Worm (Caenorhabditis elegans) whole organism, early embryonic: Measurements from ENCODE around the gene F55F1.2.

Experiments
- B0310.2 ChIP-seq: sonication (generic microtip); optimal IDR thresholded peaks from 2 replicates; lab custom pipeline; 2016; ENCODE audit warnings: mild to moderate bottlenecking, missing genetic modification characterization, missing compliant biosample characterization
- F13C5.2 ChIP-seq: sonication (generic microtip); optimal IDR thresholded peaks from 2 replicates; lab custom pipeline; 2017; ENCODE audit warnings: mild to moderate bottlenecking, missing genetic modification characterization, inconsistent platforms, missing compliant biosample characterization
- aly-1 ChIP-seq: sonication (generic microtip); optimal IDR thresholded peaks from 2 replicates; lab custom pipeline; 2016; ENCODE audit warnings: missing genetic modification characterization, missing compliant biosample characterization
- ama-1 ChIP-seq: fragments of 150-350 bp; optimal IDR thresholded peaks from 2 replicates; lab custom pipeline; 2014
- ceh-13 ChIP-seq: fragments of 200-800 bp; sonication (Bioruptor generic); optimal IDR thresholded peaks from 2 replicates; lab custom pipeline; 2018; ENCODE audit warnings: mild to moderate bottlenecking, missing genetic modification characterization, missing compliant biosample characterization
- ceh-36 ChIP-seq: sonication (generic microtip); optimal IDR thresholded peaks from 2 replicates; lab custom pipeline; 2016; ENCODE audit warnings: missing genetic modification characterization, inconsistent platforms, missing compliant biosample characterization
- ets-7 ChIP-seq: sonication (generic microtip); optimal IDR thresholded peaks from 2 replicates; lab custom pipeline; 2016; ENCODE audit warnings: missing genotype, missing genetic modification characterization, missing compliant biosample characterization
- flt-1 ChIP-seq: fragments of 200-800 bp; sonication (Bioruptor generic); IDR thresholded peaks from 2 replicates; pipeline ENCODE4 v1.3.6; 2022; ENCODE audit warnings: missing genetic modification characterization, missing compliant biosample characterization
- hmbx-1 ChIP-seq: sonication (generic microtip); optimal IDR thresholded peaks from 2 replicates; lab custom pipeline; 2016; ENCODE audit warnings: mild to moderate bottlenecking, missing genetic modification characterization, missing compliant biosample characterization
- hmg-4 ChIP-seq: fragments of 200-800 bp; sonication (Bioruptor generic); optimal IDR thresholded peaks from 2 replicates; lab custom pipeline; 2018; ENCODE audit warnings: mild to moderate bottlenecking, missing genetic modification characterization, missing compliant biosample characterization
- hnd-1 ChIP-seq: sonication (generic microtip); optimal IDR thresholded peaks from 2 replicates; lab custom pipeline; 2016; ENCODE audit warnings: missing genetic modification characterization, missing compliant biosample characterization
- pes-1 ChIP-seq: fragments of 200-800 bp; sonication (Bioruptor generic); IDR thresholded peaks from 2 replicates; pipeline ENCODE4 v1.3.6; 2022; ENCODE audit warnings: missing genetic modification reagents, missing genetic modification characterization, missing compliant biosample characterization
- scrt-1 ChIP-seq: fragments of 200-800 bp; sonication (Bioruptor generic); IDR thresholded peaks from 2 replicates; pipeline ENCODE4 v1.3.6; 2022; ENCODE audit warnings: missing genetic modification characterization, missing compliant biosample characterization
- sea-1 ChIP-seq: fragments of 200-800 bp; sonication (Bioruptor generic); conservative IDR thresholded peaks from 2 replicates; pipeline ENCODE4 v1.3.6; 2022; ENCODE audit warnings: missing genetic modification characterization, missing compliant biosample characterization
- tbx-11 ChIP-seq: fragments of 200-800 bp; sonication (Bioruptor generic); IDR thresholded peaks from 2 replicates; pipeline ENCODE4 v1.3.6; 2022; ENCODE audit warnings: missing genetic modification characterization, missing compliant biosample characterization
- tbx-37 ChIP-seq: fragments of 200-800 bp; sonication (Bioruptor generic); conservative IDR thresholded peaks from 2 replicates; pipeline ENCODE4 v1.3.6; 2022; ENCODE audit warnings: missing genetic modification reagents, missing genetic modification characterization, missing compliant biosample characterization
- tra-4 ChIP-seq: sonication (generic microtip); optimal IDR thresholded peaks from 2 replicates; lab custom pipeline; 2017; ENCODE audit warnings: missing genetic modification characterization, missing compliant biosample characterization

The F55F1.2 gene

DNA sequence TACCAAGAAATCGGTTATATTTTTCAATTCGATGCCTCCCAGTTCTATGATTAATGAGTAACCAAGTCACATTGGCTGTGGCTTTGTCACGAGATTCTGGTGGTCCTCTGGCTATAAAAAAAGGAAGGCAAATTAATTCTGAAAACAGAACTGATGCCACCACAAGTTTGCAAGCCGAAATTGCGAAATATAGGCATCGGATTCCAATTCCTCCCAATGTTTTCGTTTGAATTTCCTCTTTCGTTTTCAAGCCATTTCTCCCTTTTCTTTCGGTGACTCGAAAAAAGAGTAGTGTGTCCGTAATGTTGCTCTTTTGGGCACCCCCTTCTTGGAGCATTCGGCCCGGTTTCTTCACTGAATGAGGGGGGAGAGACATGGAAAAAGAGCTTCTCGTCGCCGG, at the start of gene F55F1.2:
TSS of gene F55F1.2 (minus strand) at position 376 of the 400 bp plus-strand sequence.
- TF ChIP-seq tbx-37 (GFP tag; lab: Robert Waterston, UW) (no peak), pes-1 (no peak), B0310.2 (tag; lab: Kevin White, UChicago) (no peak), aly-1 (tag; lab: Kevin White, UChicago) (no peak), hnd-1 (tag; lab: Kevin White, UChicago) (no peak), ceh-36 (tag; lab: Kevin White, UChicago) (no peak)

ce11 chrX:2818899-2819298, 49.0 kb upstream of the F55F1.2 start:
- TF ChIP-seq hmbx-1 (tag; lab: Kevin White, UChicago) = no peak
- TF ChIP-seq F13C5.2 (tag; lab: Kevin White, UChicago) = no peak
- no peak for TF ChIP-seq tbx-37 (GFP tag; lab: Robert Waterston, UW)
- no peak for TF ChIP-seq ets-7
- TF ChIP-seq flt-1 (GFP tag; lab: Robert Waterston, UW) = no peak
- TF ChIP-seq tbx-11 = no peak
- TF ChIP-seq ceh-36 (tag; lab: Kevin White, UChicago) = no peak
- TF ChIP-seq tra-4 (tag; lab: Kevin White, UChicago) = no peak
- TF ChIP-seq scrt-1 (GFP tag; lab: Robert Waterston, UW) = no peak
- TF ChIP-seq pes-1 = no peak
- TF ChIP-seq sea-1 (GFP tag; lab: Robert Waterston, UW) = no peak
- TF ChIP-seq ama-1 (lab: Kevin White, UChicago) = no peak

DNA sequence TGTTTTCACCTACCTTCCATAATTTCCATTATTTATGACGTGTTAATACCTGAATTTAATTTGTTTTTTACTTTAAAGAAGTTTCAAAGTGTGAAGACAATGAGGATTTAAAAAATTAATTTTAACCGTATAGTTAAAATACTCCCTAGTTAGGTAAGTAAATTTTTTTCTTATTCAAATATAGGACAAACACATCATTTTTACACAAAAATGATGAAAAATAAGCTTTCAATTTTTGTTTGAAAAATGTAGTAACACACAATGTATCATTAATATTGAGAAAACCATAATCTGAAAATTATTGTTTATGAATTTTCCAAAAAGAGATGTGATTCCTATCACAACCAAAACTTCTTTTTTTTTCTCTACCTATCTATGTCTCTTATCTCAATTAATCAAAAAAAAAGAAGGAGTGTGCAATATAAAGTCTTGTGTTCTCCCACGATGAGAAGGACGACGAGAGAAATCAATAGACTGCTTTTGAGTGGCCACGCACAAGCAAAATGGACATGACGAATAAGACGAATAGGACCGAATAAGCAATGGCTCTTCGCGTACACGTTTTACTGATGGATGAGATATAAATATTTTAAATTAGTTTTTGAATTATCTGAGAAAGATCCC, 44.3 kb upstream of the F55F1.2 start, which contains the start of gene C14A11.6:
TSS of gene C14A11.6 (minus strand) at position 51 of the 624 bp plus-strand sequence.
- no peak for TF ChIP-seq scrt-1 (GFP tag; lab: Robert Waterston, UW)
- TF ChIP-seq tra-4 (tag; lab: Kevin White, UChicago) = no peak
- no peak for TF ChIP-seq ets-7
- no peak for TF ChIP-seq hmbx-1 (tag; lab: Kevin White, UChicago)
- no peak for TF ChIP-seq tbx-11
- no peak for TF ChIP-seq ceh-13 (GFP tag; lab: Kevin White, UChicago)
- TF ChIP-seq hmg-4 (GFP tag; lab: Kevin White, UChicago) = no peak
- no peak for TF ChIP-seq F13C5.2 (tag; lab: Kevin White, UChicago)
- TF ChIP-seq ama-1 (lab: Kevin White, UChicago) = no peak
- TF ChIP-seq aly-1 (tag; lab: Kevin White, UChicago) = no peak
- no peak for TF ChIP-seq tbx-37 (GFP tag; lab: Robert Waterston, UW)
- TF ChIP-seq ceh-36 (tag; lab: Kevin White, UChicago) = no peak

- peak; percentile 64; the same call in 1 of the 2 replicates for TF ChIP-seq pes-1
- peak; percentile 85 for TF ChIP-seq hmg-4 (GFP tag; lab: Kevin White, UChicago)
- no peak for TF ChIP-seq ama-1 (lab: Kevin White, UChicago)
- TF ChIP-seq F13C5.2 (tag; lab: Kevin White, UChicago) = peak; percentile 82
- TF ChIP-seq scrt-1 (GFP tag; lab: Robert Waterston, UW) = peak; percentile 30; the same call in 1 of the 2 replicates
- no peak for TF ChIP-seq B0310.2 (tag; lab: Kevin White, UChicago)
- no peak for TF ChIP-seq tra-4 (tag; lab: Kevin White, UChicago)
- no peak for TF ChIP-seq ets-7
- 0 out of 2 replicates have a peak, but pooled peaks have one; percentile 31 for TF ChIP-seq sea-1 (GFP tag; lab: Robert Waterston, UW)
- TF ChIP-seq tbx-11 = peak; percentile 66
- TF ChIP-seq tbx-37 (GFP tag; lab: Robert Waterston, UW) = peak; percentile 26; the same call in 1 of the 2 replicates
- no peak for TF ChIP-seq aly-1 (tag; lab: Kevin White, UChicago)
- peak; percentile 60 for TF ChIP-seq flt-1 (GFP tag; lab: Robert Waterston, UW)
- no peak for TF ChIP-seq ceh-36 (tag; lab: Kevin White, UChicago)
- TF ChIP-seq ceh-13 (GFP tag; lab: Kevin White, UChicago) = no peak
- TF ChIP-seq hnd-1 (tag; lab: Kevin White, UChicago) = peak; percentile 36
- TF ChIP-seq hmbx-1 (tag; lab: Kevin White, UChicago) = no peak
Measured at ce11 chrX:2809611-2810010, 39.8 kb upstream of the F55F1.2 start, which contains the start of gene C14A11.9. TSS of gene C14A11.9 (minus strand) at chrX:2809637.

DNA sequence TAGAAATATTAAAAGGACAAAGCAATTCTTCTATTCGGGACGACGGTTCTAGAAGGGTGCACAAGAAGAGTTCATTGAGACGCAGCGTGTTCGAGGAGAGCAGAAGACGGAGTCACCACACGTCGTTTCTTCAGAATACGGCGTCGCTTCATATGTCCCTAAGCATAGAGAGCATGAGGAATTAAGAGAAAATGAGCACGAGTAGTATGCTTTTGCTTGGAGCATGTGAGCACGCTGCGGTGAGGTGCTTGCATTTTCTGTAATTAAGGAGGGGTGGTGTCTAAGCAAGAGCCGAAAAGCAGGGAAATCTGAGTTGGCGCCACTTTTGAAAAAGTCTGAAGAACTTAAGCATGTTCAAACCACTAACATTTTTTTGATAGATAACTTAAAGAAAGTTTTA, 37.5 kb upstream of the F55F1.2 start, which contains the start of gene C14A11.5:
TSS of gene C14A11.5 (minus strand) at position 139 of the 400 bp plus-strand sequence.
- TF ChIP-seq B0310.2 (tag; lab: Kevin White, UChicago) (no peak), tra-4 (tag; lab: Kevin White, UChicago) (no peak), ceh-13 (GFP tag; lab: Kevin White, UChicago) (no peak), hmg-4 (GFP tag; lab: Kevin White, UChicago) (no peak), tbx-11 (no peak), sea-1 (GFP tag; lab: Robert Waterston, UW) (no peak), ets-7 (no peak), pes-1 (no peak), hnd-1 (tag; lab: Kevin White, UChicago) (no peak), F13C5.2 (tag; lab: Kevin White, UChicago) (no peak), flt-1 (GFP tag; lab: Robert Waterston, UW) (no peak), hmbx-1 (tag; lab: Kevin White, UChicago) (no peak)

DNA sequence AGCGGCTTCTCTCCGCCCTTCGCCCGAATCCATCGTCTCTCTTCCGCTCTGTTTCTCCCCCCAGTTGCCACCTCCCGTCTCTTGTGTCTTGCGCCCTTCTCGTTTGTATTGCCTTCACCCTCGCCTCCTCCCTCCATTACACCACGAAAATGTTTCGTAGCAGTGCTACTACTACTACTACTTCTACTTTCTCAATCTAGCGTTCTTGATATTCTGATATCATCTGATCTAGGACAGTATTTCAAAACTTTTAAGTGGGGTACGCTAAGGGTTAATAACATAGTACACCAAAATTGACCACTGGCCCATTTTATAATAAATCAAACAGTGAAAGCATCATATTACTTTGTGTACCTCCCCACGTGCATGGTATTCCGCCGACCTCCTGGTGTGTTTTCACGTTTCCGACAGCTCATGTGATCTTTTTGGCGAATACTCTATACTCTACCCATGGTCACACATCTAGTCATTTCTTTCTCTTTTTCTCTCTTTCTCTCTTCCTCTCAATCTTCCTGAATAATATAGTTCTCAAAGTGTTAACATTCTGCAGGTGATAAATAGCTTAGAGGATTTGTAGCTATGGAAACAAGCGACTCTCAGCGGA, 32.8 kb upstream of the F55F1.2 start, which contains the start of gene C14A11.2:
TSS of gene C14A11.2 (plus strand) at position 551 of the 604 bp plus-strand sequence.
- no peak for TF ChIP-seq tbx-11
- no peak for TF ChIP-seq pes-1
- TF ChIP-seq ama-1 (lab: Kevin White, UChicago) = no peak
- TF ChIP-seq aly-1 (tag; lab: Kevin White, UChicago) = no peak
- TF ChIP-seq hmg-4 (GFP tag; lab: Kevin White, UChicago) = no peak
- no peak for TF ChIP-seq hmbx-1 (tag; lab: Kevin White, UChicago)
- TF ChIP-seq flt-1 (GFP tag; lab: Robert Waterston, UW) = no peak
- no peak for TF ChIP-seq sea-1 (GFP tag; lab: Robert Waterston, UW)
- TF ChIP-seq B0310.2 (tag; lab: Kevin White, UChicago) = no peak
- TF ChIP-seq ets-7 = no peak
- TF ChIP-seq tbx-37 (GFP tag; lab: Robert Waterston, UW) = no peak
